Worm (Caenorhabditis elegans) whole organism, L2 larva: ENCODE results near the gene srlf-1.

ENCODE experiments used
- C34F6.9 ChIP-seq: fragments of 150-350 bp; optimal IDR thresholded peaks from 2 replicates; lab custom pipeline; 2014; ENCODE audit warnings: missing biosample characterization, missing genetic modification characterization
- F13H6.1 ChIP-seq: sonication (generic microtip); optimal IDR thresholded peaks from 2 replicates; lab custom pipeline; 2016; ENCODE audit warnings: missing genetic modification characterization, missing compliant biosample characterization
- R02D3.7 ChIP-seq: fragments of 150-350 bp; optimal IDR thresholded peaks from 2 replicates; lab custom pipeline; 2014; ENCODE audit warnings: missing biosample characterization, missing genetic modification characterization
- Y55F3AM.14 ChIP-seq: fragments of 200-800 bp; sonication (Bioruptor generic); optimal IDR thresholded peaks from 2 replicates; lab custom pipeline; 2018; ENCODE audit warnings: mild to moderate bottlenecking, missing genetic modification characterization, missing compliant biosample characterization
- alr-1 ChIP-seq: fragments of 150-350 bp; optimal IDR thresholded peaks from 2 replicates; lab custom pipeline; 2014; ENCODE audit warnings: missing biosample characterization, missing genetic modification characterization
- ama-1 ChIP-seq: fragments of 150-350 bp; optimal IDR thresholded peaks from 2 replicates; lab custom pipeline; 2018; ENCODE audit warnings: inconsistent platforms
- blmp-1 ChIP-seq: sonication (generic microtip); optimal IDR thresholded peaks from 2 replicates; lab custom pipeline; 2017; ENCODE audit warnings: missing genetic modification characterization, mild to moderate bottlenecking, missing compliant biosample characterization, antibody characterized with exemption, moderate library complexity; ENCODE audit not compliant: insufficient read depth
- ceh-16 ChIP-seq: fragments of 150-350 bp; optimal IDR thresholded peaks from 2 replicates; lab custom pipeline; 2014; ENCODE audit warnings: missing biosample characterization, missing genetic modification characterization
- crh-2 ChIP-seq: sonication (generic microtip); optimal IDR thresholded peaks from 2 replicates; lab custom pipeline; 2017; ENCODE audit warnings: missing biosample characterization, missing genetic modification characterization
- dmd-4 ChIP-seq: sonication (generic microtip); optimal IDR thresholded peaks from 2 replicates; lab custom pipeline; 2017; ENCODE audit warnings: missing biosample characterization, missing genetic modification characterization
- egl-27 ChIP-seq: sonication (generic microtip); optimal IDR thresholded peaks from 3 replicates; lab custom pipeline; 2017; ENCODE audit warnings: missing biosample characterization, missing genetic modification reagents, missing genetic modification characterization
- elt-1 ChIP-seq: fragments of 150-350 bp; optimal IDR thresholded peaks from 2 replicates; lab custom pipeline; 2014; ENCODE audit warnings: missing biosample characterization, missing genetic modification characterization
- elt-3 ChIP-seq: sonication (generic microtip); optimal IDR thresholded peaks from 2 replicates; lab custom pipeline; 2017; ENCODE audit warnings: missing biosample characterization, missing genetic modification characterization
- fos-1 ChIP-seq: fragments of 150-350 bp; optimal IDR thresholded peaks from 2 replicates; lab custom pipeline; 2014; ENCODE audit warnings: missing biosample characterization, missing genetic modification characterization
- gmeb-1 ChIP-seq: fragments of 150-350 bp; optimal IDR thresholded peaks from 2 replicates; lab custom pipeline; 2014; ENCODE audit warnings: missing biosample characterization, missing genetic modification characterization
- lin-11 ChIP-seq: fragments of 150-350 bp; sonication (generic microtip); optimal IDR thresholded peaks from 2 replicates; lab custom pipeline; 2014; ENCODE audit warnings: missing biosample characterization, missing genetic modification characterization, inconsistent platforms, mixed read lengths
- lin-13 ChIP-seq: fragments of 150-350 bp; optimal IDR thresholded peaks from 2 replicates; lab custom pipeline; 2014; ENCODE audit warnings: missing biosample characterization, missing genetic modification reagents, missing genetic modification characterization
- lin-39 ChIP-seq: fragments of 150-350 bp; optimal IDR thresholded peaks from 2 replicates; lab custom pipeline; 2014; ENCODE audit warnings: missing biosample characterization, missing genetic modification reagents, missing genetic modification characterization
- lsy-2 ChIP-seq, 2 experiments: fragments of 150-350 bp in 1 of 2; sonication (generic microtip) in 1 of 2; optimal IDR thresholded peaks; 2 replicates each; lab custom pipeline; 2014 to 2017; ENCODE audit warnings: missing biosample characterization in 2 of 2, missing genetic modification characterization in 2 of 2
- mab-5 ChIP-seq: fragments of 150-350 bp; optimal IDR thresholded peaks from 2 replicates; lab custom pipeline; 2014; ENCODE audit warnings: missing biosample characterization, missing genetic modification characterization
- mbf-1 ChIP-seq: sonication (generic microtip); optimal IDR thresholded peaks from 2 replicates; lab custom pipeline; 2017; ENCODE audit warnings: missing biosample characterization, missing genetic modification characterization
- nhr-11 ChIP-seq: fragments of 150-350 bp; optimal IDR thresholded peaks from 2 replicates; lab custom pipeline; 2014; ENCODE audit warnings: missing biosample characterization, missing genetic modification characterization
- nhr-12 ChIP-seq: fragments of 150-350 bp; optimal IDR thresholded peaks from 2 replicates; lab custom pipeline; 2014; ENCODE audit warnings: missing biosample characterization, missing genetic modification characterization
- nhr-129 ChIP-seq: fragments of 150-350 bp; optimal IDR thresholded peaks from 2 replicates; lab custom pipeline; 2014; ENCODE audit warnings: missing biosample characterization, missing genetic modification characterization
- nhr-21 ChIP-seq: fragments of 150-350 bp; optimal IDR thresholded peaks from 2 replicates; lab custom pipeline; 2014; ENCODE audit warnings: missing biosample characterization, missing genetic modification characterization
- nhr-237 ChIP-seq: fragments of 150-350 bp; optimal IDR thresholded peaks from 2 replicates; lab custom pipeline; 2014; ENCODE audit warnings: missing biosample characterization, missing genetic modification characterization
- nhr-25 ChIP-seq: fragments of 150-350 bp; sonication (generic microtip); optimal IDR thresholded peaks from 3 replicates; lab custom pipeline; 2014; ENCODE audit warnings: missing biosample characterization, missing genetic modification characterization
- nhr-6 ChIP-seq: fragments of 150-350 bp; optimal IDR thresholded peaks from 2 replicates; lab custom pipeline; 2014; ENCODE audit warnings: missing biosample characterization, missing genetic modification characterization
- nhr-77 ChIP-seq: fragments of 150-350 bp; optimal IDR thresholded peaks from 2 replicates; lab custom pipeline; 2014; ENCODE audit warnings: missing biosample characterization, missing genetic modification characterization
- peb-1 ChIP-seq: fragments of 150-350 bp; optimal IDR thresholded peaks from 2 replicates; lab custom pipeline; 2014; ENCODE audit warnings: missing biosample characterization, missing genetic modification characterization
- sem-4 ChIP-seq: fragments of 150-350 bp; optimal IDR thresholded peaks from 2 replicates; lab custom pipeline; 2014; ENCODE audit warnings: missing biosample characterization, missing genetic modification reagents, missing genetic modification characterization
- skn-1 ChIP-seq: sonication (generic microtip); optimal IDR thresholded peaks from 2 replicates; lab custom pipeline; 2017; ENCODE audit warnings: missing biosample characterization, missing genetic modification characterization
- sma-3 ChIP-seq: sonication (generic microtip); optimal IDR thresholded peaks from 2 replicates; lab custom pipeline; 2016; ENCODE audit warnings: missing genetic modification reagents, missing genetic modification characterization, missing compliant biosample characterization
- sma-9 ChIP-seq, 2 experiments: fragments of 150-350 bp in 1 of 2; sonication (generic microtip) in 1 of 2; optimal IDR thresholded peaks; 2 replicates each; lab custom pipeline; 2014 to 2016; ENCODE audit warnings: missing genetic modification characterization in 2 of 2, mild to moderate bottlenecking in 1 of 2, missing biosample characterization in 1 of 2, missing compliant biosample characterization in 1 of 2, missing genetic modification reagents in 1 of 2, moderate library complexity in 1 of 2
- unc-39 ChIP-seq: fragments of 150-350 bp; optimal IDR thresholded peaks from 2 replicates; lab custom pipeline; 2014; ENCODE audit warnings: missing biosample characterization, missing genetic modification characterization
- unc-55 ChIP-seq: fragments of 150-350 bp; sonication (generic microtip); optimal IDR thresholded peaks from 3 replicates; lab custom pipeline; 2014; ENCODE audit warnings: missing biosample characterization, missing genetic modification reagents, missing genetic modification characterization
- zag-1 ChIP-seq: fragments of 150-350 bp; optimal IDR thresholded peaks from 2 replicates; lab custom pipeline; 2014; ENCODE audit warnings: missing biosample characterization, missing genetic modification characterization
- ztf-1 ChIP-seq: fragments of 200-800 bp; sonication (Bioruptor generic); conservative IDR thresholded peaks from 2 replicates; pipeline ENCODE4 v1.3.6; 2022; ENCODE audit warnings: missing genetic modification characterization, missing compliant biosample characterization
- ztf-11 ChIP-seq: sonication (generic microtip); optimal IDR thresholded peaks from 2 replicates; lab custom pipeline; 2017; ENCODE audit warnings: missing biosample characterization, missing genetic modification characterization
- ztf-4 ChIP-seq: fragments of 150-350 bp; optimal IDR thresholded peaks from 2 replicates; lab custom pipeline; 2014; ENCODE audit warnings: missing biosample characterization, missing genetic modification characterization

srlf-1 gene

ce11 chrII:7790324-7790898, at the start of gene srlf-1:
Gene srlf-1 (plus strand): TSS chrII:7790591.
- peak; percentile 68 for TF ChIP-seq sma-9 (GFP tag; optimal IDR thresholded peaks at IDR 0.05; lab: Kevin White, UChicago)
- TF ChIP-seq sma-9 (tag; optimal IDR thresholded peaks at IDR 0.05; lab: Kevin White, UChicago): no peak
- TF ChIP-seq unc-55 (GFP tag; lab: Kevin White, UChicago): no peak
- TF ChIP-seq nhr-21: peak; percentile 13
- TF ChIP-seq ama-1 (lab: Kevin White, UChicago): peak; percentile 83
- no peak for TF ChIP-seq ztf-11 (tag; lab: Kevin White, UChicago)
- peak; percentile 65 for TF ChIP-seq sma-3
- peak; percentile 18 for TF ChIP-seq nhr-25 (tag; lab: Kevin White, UChicago)
- TF ChIP-seq blmp-1 (tag; lab: Kevin White, UChicago): peak; percentile 31

ce11 chrII:7753500-7753899, 36.9 kb upstream of the srlf-1 start, which contains the start of gene trx-1:
Gene trx-1 (minus strand): TSS chrII:7753600.
- TF ChIP-seq lin-11 (tag; lab: Kevin White, UChicago): no peak
- TF ChIP-seq mab-5 (tag; lab: Kevin White, UChicago): no peak
- TF ChIP-seq nhr-11: no peak
- TF ChIP-seq lin-13 (GFP tag; lab: Kevin White, UChicago): no peak
- no peak for TF ChIP-seq crh-2 (tag; lab: Kevin White, UChicago)
- no peak for TF ChIP-seq nhr-6

- TF ChIP-seq R02D3.7 (no peak), unc-55 (GFP tag; lab: Kevin White, UChicago) (no peak), alr-1 (tag; lab: Kevin White, UChicago) (no peak), C34F6.9 (tag; lab: Kevin White, UChicago) (peak; percentile 76), lsy-2 (tag; optimal IDR thresholded peaks at IDR 0.05; lab: Kevin White, UChicago) (peak in 1 of 2 experiments; percentile 38)
Measured at ce11 chrII:7755116-7755571, 35.2 kb upstream of the srlf-1 start, which contains the start of the genes B0228.6 and B0228.1. Gene B0228.6 (minus strand): TSS chrII:7755166. Gene B0228.1 (plus strand): TSS chrII:7755343.

ce11 chrII:7756810-7757209, 33.6 kb upstream of the srlf-1 start:
- TF ChIP-seq fos-1 (peak; percentile 44), F13H6.1 (tag; lab: Kevin White, UChicago) (peak; percentile 4), lsy-2 (tag; optimal IDR thresholded peaks at IDR 0.05; lab: Kevin White, UChicago) (peak in 1 of 2 experiments; percentile 66), sma-3 (peak; percentile 81), crh-2 (tag; lab: Kevin White, UChicago) (peak; percentile 88), Y55F3AM.14 (GFP tag; lab: Kevin White, UChicago) (no peak), gmeb-1 (peak; percentile 69), nhr-77 (tag; lab: Kevin White, UChicago) (peak; percentile 7), elt-1 (tag; lab: Kevin White, UChicago) (no peak), nhr-129 (peak; percentile 74), nhr-21 (peak; percentile 85), unc-55 (GFP tag; lab: Kevin White, UChicago) (no peak), ama-1 (lab: Kevin White, UChicago) (peak; percentile 38), sma-9 (GFP tag; optimal IDR thresholded peaks at IDR 0.05; lab: Kevin White, UChicago) (peak; percentile 75), sma-9 (tag; optimal IDR thresholded peaks at IDR 0.05; lab: Kevin White, UChicago) (no peak), egl-27 (tag; lab: Kevin White, UChicago) (peak; percentile 24), dmd-4 (tag; lab: Kevin White, UChicago) (no peak), skn-1 (tag; lab: Kevin White, UChicago) (no peak), elt-3 (no peak), ztf-4 (tag; lab: Kevin White, UChicago) (peak; percentile 39), lin-13 (GFP tag; lab: Kevin White, UChicago) (peak; percentile 52), blmp-1 (tag; lab: Kevin White, UChicago) (no peak)

ce11 chrII:7758397-7759135, 31.8 kb upstream of the srlf-1 start, which contains the start of gene B0228.7:
Gene B0228.7 (minus strand): TSS chrII:7759023.
- TF ChIP-seq peb-1 (tag; lab: Kevin White, UChicago): no peak
- TF ChIP-seq ztf-1 (GFP tag; lab: Robert Waterston, UW): no peak
- no peak for TF ChIP-seq mbf-1 (tag; lab: Kevin White, UChicago)
- no peak for TF ChIP-seq elt-1 (tag; lab: Kevin White, UChicago)
- TF ChIP-seq elt-3: no peak
- no peak for TF ChIP-seq nhr-25 (tag; lab: Kevin White, UChicago)
- TF ChIP-seq ztf-4 (tag; lab: Kevin White, UChicago): no peak
- TF ChIP-seq lin-39 (tag; lab: Kevin White, UChicago): no peak
- peak; percentile 50 for TF ChIP-seq crh-2 (tag; lab: Kevin White, UChicago)
- TF ChIP-seq unc-39: no peak
- TF ChIP-seq nhr-12: no peak
- peak; percentile 55 for TF ChIP-seq nhr-129
- no peak for TF ChIP-seq nhr-11
- TF ChIP-seq blmp-1 (tag; lab: Kevin White, UChicago): no peak
- TF ChIP-seq zag-1 (tag; lab: Kevin White, UChicago): no peak
- TF ChIP-seq nhr-237: no peak
- no peak for TF ChIP-seq nhr-6
- TF ChIP-seq sma-3: no peak
- no peak for TF ChIP-seq nhr-21
- TF ChIP-seq lin-11 (tag; lab: Kevin White, UChicago): no peak
- no peak for TF ChIP-seq ceh-16 (tag; lab: Kevin White, UChicago)
- no peak for TF ChIP-seq ztf-11 (tag; lab: Kevin White, UChicago)
- TF ChIP-seq egl-27 (tag; lab: Kevin White, UChicago): no peak
- no peak for TF ChIP-seq sem-4 (tag; lab: Kevin White, UChicago)
